Fruit fly (Drosophila melanogaster) whole organism, adult: ENCODE results near the gene CG34129.

Source experiments
- CG12768 ChIP-seq: fragments of 200-800 bp; sonication (Bioruptor generic); optimal IDR thresholded peaks from 2 replicates; lab custom pipeline; 2017; ENCODE audit warnings: missing biosample characterization, missing genetic modification characterization, mild to moderate bottlenecking, moderate library complexity, missing genetic modification reagents
- CG14711 ChIP-seq: fragments of 200-800 bp; sonication (Bioruptor generic); optimal IDR thresholded peaks from 2 replicates; lab custom pipeline; 2018; ENCODE audit warnings: missing biosample characterization, mild to moderate bottlenecking, missing genetic modification characterization, moderate library complexity
- CG33017 ChIP-seq: fragments of 200-800 bp; sonication (Bioruptor generic); optimal IDR thresholded peaks from 2 replicates; lab custom pipeline; 2018; ENCODE audit warnings: missing biosample characterization, mild to moderate bottlenecking, missing genetic modification characterization, moderate library complexity
- CG5204 ChIP-seq: fragments of 200-800 bp; sonication (Bioruptor generic); optimal IDR thresholded peaks from 2 replicates; lab custom pipeline; 2016; ENCODE audit warnings: missing biosample characterization, missing genetic modification characterization
- CG7045 ChIP-seq: fragments of 200-800 bp; sonication (Bioruptor generic); optimal IDR thresholded peaks from 2 replicates; lab custom pipeline; 2017; ENCODE audit warnings: missing biosample characterization, mild to moderate bottlenecking, missing genetic modification characterization
- CG7101 ChIP-seq: fragments of 200-800 bp; sonication (Bioruptor generic); optimal IDR thresholded peaks from 2 replicates; lab custom pipeline; 2018; ENCODE audit warnings: missing biosample characterization, mild to moderate bottlenecking, missing genetic modification characterization, moderate library complexity
- Clk ChIP-seq: fragments of 200-800 bp; sonication (Bioruptor generic); optimal IDR thresholded peaks from 2 replicates; lab custom pipeline; 2017; ENCODE audit warnings: missing biosample characterization, missing genetic modification characterization
- bab1 ChIP-seq: fragments of 200-800 bp; sonication (Bioruptor generic); optimal IDR thresholded peaks from 3 replicates; lab custom pipeline; 2019; ENCODE audit warnings: missing biosample characterization, mild to moderate bottlenecking, missing genetic modification characterization, moderate library complexity
- cic ChIP-seq: fragments of 200-800 bp; sonication (Bioruptor generic); optimal IDR thresholded peaks from 2 replicates; lab custom pipeline; 2017; ENCODE audit warnings: missing biosample characterization, mild to moderate bottlenecking, missing genetic modification characterization, moderate library complexity
- cnc ChIP-seq, 2 experiments: fragments of >200 bp; optimal IDR thresholded peaks; 2 replicates each; lab custom pipeline; 2017
- kay ChIP-seq: fragments of 200-800 bp; sonication (Bioruptor generic); peaks from one replicate; lab custom pipeline; 2016; ENCODE audit warnings: missing biosample characterization, missing genetic modification characterization, borderline replicate concordance
- ovo ChIP-seq: fragments of 200-800 bp; sonication (Bioruptor generic); optimal IDR thresholded peaks from 2 replicates; lab custom pipeline; 2016; ENCODE audit warnings: missing biosample characterization, missing genetic modification characterization
- tj ChIP-seq: fragments of 200-800 bp; sonication (Bioruptor generic); optimal IDR thresholded peaks from 3 replicates; lab custom pipeline; 2017; ENCODE audit warnings: missing biosample characterization, mild to moderate bottlenecking, missing genetic modification characterization, moderate library complexity

DNA sequence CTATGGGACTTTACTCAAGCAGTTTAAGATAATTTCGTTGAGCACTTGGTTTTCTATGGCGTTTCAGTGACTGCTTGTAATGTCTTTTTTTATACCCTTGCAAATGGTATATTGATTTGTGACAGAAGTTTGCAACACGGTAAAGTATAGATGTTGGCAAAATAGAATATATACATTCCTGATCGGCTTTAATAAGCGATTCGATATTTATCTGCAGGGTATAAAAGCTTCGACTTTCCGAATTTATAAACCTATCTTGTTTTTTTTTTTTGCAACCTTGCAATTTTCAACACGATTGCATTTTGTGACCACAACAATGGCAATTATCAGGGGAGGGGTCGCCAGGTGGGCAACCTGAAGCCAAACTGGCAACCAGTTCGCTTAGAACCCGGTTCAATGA is 23.3 kb upstream of the CG34129 start:
- TF ChIP-seq cnc (optimal IDR thresholded peaks at IDR 0.05; lab: Kevin White, UChicago) (no peak), tj (GFP tag; lab: Kevin White, UChicago) (peak; percentile 78), ovo (no peak), CG33017 (tag; lab: Kevin White, UChicago) (no peak), Clk (GFP tag; lab: Kevin White, UChicago) (no peak), CG14711 (tag; lab: Kevin White, UChicago) (peak; percentile 12), kay (peak; percentile 14), cic (no peak), CG12768 (GFP tag; lab: Kevin White, UChicago) (no peak), CG5204 (GFP tag; lab: Kevin White, UChicago) (no peak), CG7101 (tag; lab: Kevin White, UChicago) (peak; percentile 7), bab1 (GFP tag; lab: Kevin White, UChicago) (no peak), CG7045 (no peak)
